Worm (Caenorhabditis elegans): ENCODE data around the gene pgp-3.

DNA sequence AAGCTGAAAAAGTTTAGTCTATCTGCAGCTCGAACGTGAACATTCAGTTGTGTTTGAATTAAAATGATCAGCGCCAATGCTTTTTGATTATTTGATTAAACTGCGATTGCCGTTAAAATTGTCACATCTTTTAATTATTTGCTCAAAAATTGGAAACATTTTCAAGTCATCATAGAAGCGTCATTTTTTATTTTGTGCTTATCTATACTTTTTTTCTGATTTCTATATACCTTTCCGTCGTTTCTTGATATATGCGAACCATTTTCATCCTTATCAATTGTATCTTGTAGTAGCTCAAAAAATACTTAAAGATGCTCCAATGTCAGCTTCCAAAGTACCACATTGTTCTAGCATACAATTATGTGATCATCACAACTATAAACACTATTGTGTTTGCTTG lies 668 bp upstream of the pgp-3 start:
- TF ChIP-seq pqm-1 (tag; optimal IDR thresholded peaks at IDR 0.05) = peak; percentile 54
- TF ChIP-seq snpc-4 (tag; optimal IDR thresholded peaks at IDR 0.05) = no peak
- TF ChIP-seq lin-38 (GFP tag; IDR thresholded peaks at IDR 0.05) = no peak
- TF ChIP-seq spr-3 (GFP tag; optimal IDR thresholded peaks at IDR 0.05) = no peak
